Fruit fly (Drosophila melanogaster) whole organism, pupa: ENCODE results near the gene CG1136.

ENCODE experiments used
- CG15710 ChIP-seq: fragments of 200-800 bp; sonication (Bioruptor generic); optimal IDR thresholded peaks from 2 replicates; lab custom pipeline; 2018; ENCODE audit warnings: missing biosample characterization, mild to moderate bottlenecking, missing genetic modification characterization, moderate library complexity
- CG32121 ChIP-seq: fragments of 200-800 bp; sonication (Bioruptor generic); IDR thresholded peaks from 2 replicates; pipeline ENCODE4 v1.3.6; 2022; ENCODE audit warnings: missing biosample characterization, missing genetic modification characterization
- CG4496 ChIP-seq: fragments of 200-800 bp; sonication (Bioruptor generic); IDR thresholded peaks from 3 replicates; pipeline ENCODE4 v1.3.6; 2022; ENCODE audit warnings: missing biosample characterization, missing genetic modification characterization
- CG9948 ChIP-seq: fragments of 200-800 bp; sonication (Bioruptor generic); optimal IDR thresholded peaks from 2 replicates; lab custom pipeline; 2018; ENCODE audit warnings: missing biosample characterization, mild to moderate bottlenecking, missing genetic modification characterization, moderate library complexity
- EcR ChIP-seq: fragments of 200-800 bp; sonication (Bioruptor generic); optimal IDR thresholded peaks from 3 replicates; lab custom pipeline; 2019; ENCODE audit warnings: missing biosample characterization, missing genetic modification characterization, mild to moderate bottlenecking, moderate library complexity, missing genetic modification reagents
- Ets98B ChIP-seq: fragments of 200-800 bp; sonication (Bioruptor generic); IDR thresholded peaks from 2 replicates; pipeline ENCODE4 v1.3.6; 2022; ENCODE audit warnings: missing biosample characterization, missing genetic modification characterization
- Pif1B ChIP-seq: fragments of 200-800 bp; sonication (Bioruptor generic); optimal IDR thresholded peaks from 3 replicates; lab custom pipeline; 2016; ENCODE audit warnings: missing biosample characterization, missing genetic modification characterization
- Snoo ChIP-seq: fragments of 200-800 bp; sonication (Bioruptor generic); optimal IDR thresholded peaks from 3 replicates; lab custom pipeline; 2017; ENCODE audit warnings: missing biosample characterization, mild to moderate bottlenecking, missing genetic modification characterization, inconsistent platforms
- gl ChIP-seq: fragments of 200-800 bp; sonication (Bioruptor generic); optimal IDR thresholded peaks from 2 replicates; lab custom pipeline; 2018; ENCODE audit warnings: missing biosample characterization, mild to moderate bottlenecking, missing genetic modification characterization

DNA sequence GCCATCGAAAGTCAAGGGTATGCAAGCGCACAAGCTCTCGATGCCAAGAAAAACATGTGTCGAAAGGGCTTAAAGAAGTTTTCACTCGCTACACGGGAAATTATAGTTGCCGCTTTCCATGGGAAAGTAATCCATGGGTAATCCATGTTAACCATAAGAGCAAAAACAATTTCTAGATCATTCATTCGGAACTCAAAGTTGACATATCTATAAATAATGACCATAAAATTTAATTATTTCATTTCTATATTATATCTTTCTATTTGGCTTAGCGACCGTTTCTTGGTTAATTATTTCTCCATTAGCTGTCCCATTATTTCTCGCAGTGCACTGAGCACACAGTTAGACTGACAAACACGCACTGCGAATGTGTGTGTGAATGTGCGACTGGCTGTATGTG lies 45.7 kb upstream of the CG1136 start:
- no peak for TF ChIP-seq Pif1B (GFP tag; lab: Kevin White, UChicago)
- TF ChIP-seq CG32121 (GFP tag; lab: Robert Waterston, UW) = no peak
- TF ChIP-seq CG15710 (tag; lab: Kevin White, UChicago) = peak; percentile 27
- TF ChIP-seq EcR = no peak
- TF ChIP-seq CG9948 (tag; lab: Kevin White, UChicago) = no peak
- no peak for TF ChIP-seq Ets98B (GFP tag; lab: Robert Waterston, UW)
- no peak for TF ChIP-seq Snoo (tag; lab: Kevin White, UChicago)
- no peak for TF ChIP-seq CG4496 (GFP tag; lab: Robert Waterston, UW)
- TF ChIP-seq gl (tag; lab: Kevin White, UChicago) = no peak
